Fruit fly (Drosophila melanogaster) whole organism, embryonic: ENCODE results near the gene pkaap.

Experiments used
- Asciz ChIP-seq: fragments of 200-800 bp; sonication (Bioruptor generic); optimal IDR thresholded peaks from 2 replicates; lab custom pipeline; 2017; ENCODE audit warnings: missing biosample characterization, mild to moderate bottlenecking, missing genetic modification characterization, missing genetic modification reagents
- Bteb2 ChIP-seq: fragments of 200-800 bp; sonication (Bioruptor generic); optimal IDR thresholded peaks from 2 replicates; lab custom pipeline; 2016; ENCODE audit warnings: missing biosample characterization, missing genetic modification characterization
- C15 ChIP-seq: fragments of 200-800 bp; sonication (Bioruptor generic); IDR thresholded peaks from 3 replicates; pipeline ENCODE4 v1.3.6; 2022; ENCODE audit warnings: missing biosample characterization, missing genetic modification characterization
- CG10462 ChIP-seq: fragments of 200-800 bp; sonication (Bioruptor generic); optimal IDR thresholded peaks from 2 replicates; lab custom pipeline; 2016; ENCODE audit warnings: missing biosample characterization, missing genetic modification characterization
- CG10959 ChIP-seq: fragments of 200-800 bp; sonication (Bioruptor generic); IDR thresholded peaks from 2 replicates; pipeline ENCODE4 v1.3.6; 2022; ENCODE audit warnings: missing biosample characterization, missing genetic modification characterization
- CG11398 ChIP-seq: fragments of 200-800 bp; sonication (Bioruptor generic); optimal IDR thresholded peaks from 2 replicates; lab custom pipeline; 2016; ENCODE audit warnings: missing biosample characterization, missing genetic modification characterization
- CG13894 ChIP-seq: fragments of 200-800 bp; sonication (Bioruptor generic); optimal IDR thresholded peaks from 3 replicates; lab custom pipeline; 2018; ENCODE audit warnings: missing biosample characterization, mild to moderate bottlenecking, missing genetic modification characterization, moderate library complexity
- CG15011 ChIP-seq: fragments of 200-800 bp; sonication (Bioruptor generic); optimal IDR thresholded peaks from 3 replicates; lab custom pipeline; 2018; ENCODE audit warnings: missing biosample characterization, mild to moderate bottlenecking, missing genetic modification characterization
- CG15601 ChIP-seq: fragments of 200-800 bp; sonication (Bioruptor generic); optimal IDR thresholded peaks from 3 replicates; lab custom pipeline; 2019; ENCODE audit warnings: missing biosample characterization, mild to moderate bottlenecking, missing genetic modification characterization, moderate library complexity
- CG1603 ChIP-seq: fragments of 200-800 bp; sonication (Bioruptor generic); optimal IDR thresholded peaks from 2 replicates; lab custom pipeline; 2019; ENCODE audit warnings: missing biosample characterization, mild to moderate bottlenecking, missing genetic modification characterization, moderate library complexity
- CG18599 ChIP-seq: fragments of 200-800 bp; sonication (Bioruptor generic); optimal IDR thresholded peaks from 3 replicates; lab custom pipeline; 2017; ENCODE audit warnings: missing biosample characterization, missing genetic modification characterization, mild to moderate bottlenecking, moderate library complexity, missing genetic modification reagents
- CG18619 ChIP-seq: fragments of 200-800 bp; sonication (Bioruptor generic); optimal IDR thresholded peaks from 3 replicates; lab custom pipeline; 2017; ENCODE audit warnings: missing biosample characterization, mild to moderate bottlenecking, missing genetic modification characterization
- CG2116 ChIP-seq: fragments of 200-800 bp; sonication (Bioruptor generic); optimal IDR thresholded peaks from 3 replicates; lab custom pipeline; 2018; ENCODE audit warnings: missing biosample characterization, mild to moderate bottlenecking, missing genetic modification characterization
- CG2712 ChIP-seq: fragments of 200-800 bp; optimal IDR thresholded peaks from 3 replicates; lab custom pipeline; 2019; ENCODE audit warnings: missing biosample characterization, mild to moderate bottlenecking, missing genetic modification characterization, moderate library complexity
- CG31365 ChIP-seq: fragments of 200-800 bp; sonication (Bioruptor generic); optimal IDR thresholded peaks from 2 replicates; lab custom pipeline; 2018; ENCODE audit warnings: missing biosample characterization, mild to moderate bottlenecking, missing genetic modification characterization
- CG3407 ChIP-seq: fragments of 200-800 bp; sonication (Bioruptor generic); optimal IDR thresholded peaks from 2 replicates; lab custom pipeline; 2018; ENCODE audit warnings: missing biosample characterization, mild to moderate bottlenecking, missing genetic modification characterization
- CG5180 ChIP-seq: fragments of 200-800 bp; sonication (Bioruptor generic); optimal IDR thresholded peaks from 3 replicates; lab custom pipeline; 2017; ENCODE audit warnings: missing biosample characterization, missing genetic modification characterization, mild to moderate bottlenecking, moderate library complexity, missing genetic modification reagents
- CG6854 ChIP-seq: fragments of 200-800 bp; sonication (Bioruptor generic); optimal IDR thresholded peaks from 3 replicates; lab custom pipeline; 2017; ENCODE audit warnings: missing biosample characterization, mild to moderate bottlenecking, missing genetic modification characterization
- CG9609 ChIP-seq: fragments of 200-800 bp; sonication (Bioruptor generic); optimal IDR thresholded peaks from 3 replicates; lab custom pipeline; 2016; ENCODE audit warnings: missing biosample characterization, missing genetic modification characterization
- Eip74EF ChIP-seq, 2 experiments: fragments of 200-800 bp in 1 of 2; fragments of >200 bp in 1 of 2; sonication (Bioruptor generic) in 1 of 2; optimal IDR thresholded peaks; 2 replicates each; lab custom pipeline; 2017 to 2019; ENCODE audit warnings: missing biosample characterization in 2 of 2, missing genetic modification characterization in 2 of 2, mild to moderate bottlenecking in 1 of 2, moderate library complexity in 1 of 2
- Elba2 ChIP-seq: fragments of 200-800 bp; sonication (Bioruptor generic); optimal IDR thresholded peaks from 3 replicates; lab custom pipeline; 2016; ENCODE audit warnings: missing biosample characterization, missing genetic modification characterization
- Fer1 ChIP-seq: fragments of 200-800 bp; sonication (Bioruptor generic); optimal IDR thresholded peaks from 2 replicates; lab custom pipeline; 2017; ENCODE audit warnings: missing biosample characterization, mild to moderate bottlenecking, missing genetic modification characterization
- Hand ChIP-seq: fragments of 200-800 bp; sonication (Bioruptor generic); optimal IDR thresholded peaks from 2 replicates; lab custom pipeline; 2017; ENCODE audit warnings: mild to moderate bottlenecking, missing biosample characterization, missing genetic modification reagents, missing genetic modification characterization
- Hey ChIP-seq: fragments of 200-800 bp; sonication (Bioruptor generic); optimal IDR thresholded peaks from 3 replicates; lab custom pipeline; 2018; ENCODE audit warnings: missing biosample characterization, mild to moderate bottlenecking, missing genetic modification characterization
- Max ChIP-seq: fragments of 200-800 bp; sonication (Bioruptor generic); optimal IDR thresholded peaks from 2 replicates; lab custom pipeline; 2016; ENCODE audit warnings: missing biosample characterization, mild to moderate bottlenecking, missing genetic modification characterization
- NfI ChIP-seq: fragments of 200-800 bp; sonication (Bioruptor generic); optimal IDR thresholded peaks from 3 replicates; lab custom pipeline; 2018; ENCODE audit warnings: missing biosample characterization, mild to moderate bottlenecking, missing genetic modification characterization, moderate library complexity
- Scr ChIP-seq: fragments of 200-800 bp; sonication (Bioruptor generic); IDR thresholded peaks from 2 replicates; pipeline ENCODE4 v1.3.6; 2022; ENCODE audit warnings: missing biosample characterization, missing genetic modification characterization; ENCODE audit not compliant: partially characterized antibody
- Six4 ChIP-seq: fragments of 200-800 bp; sonication (Bioruptor generic); optimal IDR thresholded peaks from 2 replicates; lab custom pipeline; 2016; ENCODE audit warnings: missing biosample characterization, missing genetic modification characterization
- Sry-β ChIP-seq: fragments of 200-800 bp; sonication (Bioruptor generic); optimal IDR thresholded peaks from 2 replicates; lab custom pipeline; 2018; ENCODE audit warnings: missing biosample characterization, mild to moderate bottlenecking, missing genetic modification characterization, moderate library complexity
- bab2 ChIP-seq: fragments of 200-800 bp; sonication (Bioruptor generic); optimal IDR thresholded peaks from 2 replicates; lab custom pipeline; 2016; ENCODE audit warnings: missing biosample characterization, missing genetic modification characterization
- corto ChIP-seq: fragments of 200-800 bp; sonication (Bioruptor generic); optimal IDR thresholded peaks from 2 replicates; lab custom pipeline; 2016; ENCODE audit warnings: missing biosample characterization, mild to moderate bottlenecking, missing genetic modification characterization, moderate library complexity
- esg ChIP-seq: fragments of 200-800 bp; sonication (Bioruptor generic); conservative IDR thresholded peaks from 2 replicates; pipeline ENCODE4 v1.3.6; 2022; ENCODE audit warnings: missing biosample characterization, missing genetic modification characterization
- ewg ChIP-seq: fragments of 200-800 bp; sonication (Bioruptor generic); optimal IDR thresholded peaks from 3 replicates; lab custom pipeline; 2017; ENCODE audit warnings: mild to moderate bottlenecking, missing biosample characterization, missing genetic modification reagents, missing genetic modification characterization
- ftz-f1 ChIP-seq: fragments of 200-800 bp; sonication (Bioruptor generic); optimal IDR thresholded peaks from 2 replicates; lab custom pipeline; 2016; ENCODE audit warnings: missing biosample characterization, missing genetic modification characterization
- grn ChIP-seq: fragments of 200-800 bp; sonication (Bioruptor generic); optimal IDR thresholded peaks from 3 replicates; lab custom pipeline; 2017; ENCODE audit warnings: missing biosample characterization, missing genetic modification characterization
- gro ChIP-seq: fragments of 200-800 bp; sonication (Bioruptor generic); optimal IDR thresholded peaks from 2 replicates; lab custom pipeline; 2016; ENCODE audit warnings: missing biosample characterization, missing genetic modification characterization
- ind ChIP-seq: fragments of 200-800 bp; sonication (Bioruptor generic); optimal IDR thresholded peaks from 3 replicates; lab custom pipeline; 2016; ENCODE audit warnings: missing biosample characterization, missing genetic modification characterization
- insv ChIP-seq, 2 experiments: fragments of 200-800 bp; sonication (Bioruptor generic); optimal IDR thresholded peaks; 3 replicates each; lab custom pipeline; 2016 to 2018; ENCODE audit warnings: missing biosample characterization in 2 of 2, missing genetic modification characterization in 2 of 2
- nau ChIP-seq: fragments of 200-800 bp; sonication (Bioruptor generic); optimal IDR thresholded peaks from 3 replicates; lab custom pipeline; 2017; ENCODE audit warnings: missing biosample characterization, mild to moderate bottlenecking, missing genetic modification characterization, missing genetic modification reagents
- oc ChIP-seq: fragments of 200-800 bp; sonication (Bioruptor generic); optimal IDR thresholded peaks from 2 replicates; lab custom pipeline; 2018; ENCODE audit warnings: missing biosample characterization, mild to moderate bottlenecking, missing genetic modification characterization, moderate library complexity
- sc ChIP-seq, 3 experiments: fragments of >200 bp in 2 of 3; fragments of 200-800 bp in 1 of 3; sonication (Bioruptor generic) in 1 of 3; optimal IDR thresholded peaks; 2 replicates in 2 of 3; 3 replicates in 1 of 3; lab custom pipeline; 2017; ENCODE audit warnings: mild to moderate bottlenecking in 1 of 3, missing biosample characterization in 1 of 3, missing genetic modification characterization in 1 of 3, missing genetic modification reagents in 1 of 3
- sens ChIP-seq: fragments of 200-800 bp; sonication (Bioruptor generic); peaks from one replicate; lab custom pipeline; 2016; ENCODE audit warnings: missing biosample characterization, missing genetic modification characterization
- sqz ChIP-seq: fragments of 200-800 bp; sonication (Bioruptor generic); optimal IDR thresholded peaks from 3 replicates; lab custom pipeline; 2018; ENCODE audit warnings: missing biosample characterization, mild to moderate bottlenecking, missing genetic modification characterization
- ssp ChIP-seq: fragments of 200-800 bp; sonication (Bioruptor generic); IDR thresholded peaks from 2 replicates; pipeline ENCODE4 v1.3.6; 2022; ENCODE audit warnings: missing biosample characterization, missing genetic modification characterization
- tll ChIP-seq, 2 experiments: fragments of 200-800 bp in 1 of 2; fragments of >200 bp in 1 of 2; sonication (Bioruptor generic) in 1 of 2; optimal IDR thresholded peaks; 2 replicates each; lab custom pipeline; 2017 to 2019; ENCODE audit warnings: missing biosample characterization in 2 of 2, missing genetic modification characterization in 2 of 2, mild to moderate bottlenecking in 1 of 2, moderate library complexity in 1 of 2
- vnd ChIP-seq: fragments of 200-800 bp; sonication (Bioruptor generic); IDR thresholded peaks from 3 replicates; pipeline ENCODE4 v1.3.6; 2022; ENCODE audit warnings: missing biosample characterization, missing genetic modification characterization; ENCODE audit not compliant: partially characterized antibody

Gene pkaap

dm6 chr2L:16269232-16270134 lies 18.6 kb upstream of the pkaap start (continued):
- peak; percentile 44 for TF ChIP-seq CG11398
- TF ChIP-seq CG10462 (GFP tag; lab: Kevin White, UChicago) = no peak
- peak; percentile 92 for TF ChIP-seq Asciz (GFP tag; lab: Kevin White, UChicago)
- TF ChIP-seq CG5180 = peak; percentile 98
- TF ChIP-seq CG10959 = no peak
- TF ChIP-seq grn = peak; percentile 38
- peak; percentile 69 for TF ChIP-seq Elba2 (GFP tag; lab: Kevin White, UChicago)
- TF ChIP-seq sc (optimal IDR thresholded peaks at IDR 0.05; lab: Kevin White, UChicago) = no peak
- peak; percentile 42 for TF ChIP-seq sc (GFP tag; optimal IDR thresholded peaks at IDR 0.05; lab: Kevin White, UChicago)
- TF ChIP-seq CG2712 (tag; lab: Kevin White, UChicago) = peak; percentile 53
- TF ChIP-seq tll (GFP tag; optimal IDR thresholded peaks at IDR 0.05; lab: Kevin White, UChicago) = peak in 1 of 2 experiments; percentile 71
- TF ChIP-seq Scr (GFP tag; lab: Robert Waterston, UW) = no peak
- TF ChIP-seq Six4 (GFP tag; lab: Kevin White, UChicago) = peak; percentile 21
- peak; percentile 96 for TF ChIP-seq CG6854
- TF ChIP-seq CG18599 (GFP tag; lab: Kevin White, UChicago) = peak; percentile 90
- peak; percentile 49 for TF ChIP-seq corto (GFP tag; lab: Kevin White, UChicago)
- TF ChIP-seq ewg (GFP tag; lab: Kevin White, UChicago) = peak; percentile 12
- peak; percentile 45 for TF ChIP-seq ftz-f1 (GFP tag; lab: Kevin White, UChicago)
- TF ChIP-seq CG1603 (tag; lab: Kevin White, UChicago) = peak; percentile 48
- peak; percentile 93 for TF ChIP-seq Hand
- TF ChIP-seq ind (GFP tag; lab: Kevin White, UChicago) = no peak
- peak; percentile 91 for TF ChIP-seq Max (GFP tag; lab: Kevin White, UChicago)
- TF ChIP-seq CG2116 (GFP tag; lab: Kevin White, UChicago) = peak; percentile 71
- peak; percentile 86 for TF ChIP-seq NfI (GFP tag; lab: Kevin White, UChicago)
- peak; percentile 69 for TF ChIP-seq CG3407 (GFP tag; lab: Kevin White, UChicago)
- peak; percentile 71 for TF ChIP-seq CG13894
- peak; percentile 77 for TF ChIP-seq CG15601
- peak; percentile 93 for TF ChIP-seq nau (GFP tag; lab: Kevin White, UChicago)
- TF ChIP-seq Eip74EF (GFP tag; optimal IDR thresholded peaks at IDR 0.05; lab: Kevin White, UChicago) = peak in 1 of 2 experiments; percentile 79
- peak; percentile 52 for TF ChIP-seq Sry-β (GFP tag; lab: Kevin White, UChicago)
- peak; percentile 54 for TF ChIP-seq oc (tag; lab: Kevin White, UChicago)
- peak; percentile 28 for TF ChIP-seq Bteb2 (GFP tag; lab: Kevin White, UChicago)
- TF ChIP-seq Fer1 = peak; percentile 97
- peak; percentile 72 for TF ChIP-seq gro
- TF ChIP-seq CG9609 = no peak
- TF ChIP-seq esg = no peak
- peak; percentile 88 for TF ChIP-seq CG31365
- peak; percentile 83 for TF ChIP-seq Hey
- peak; percentile 74 for TF ChIP-seq CG15011 (GFP tag; lab: Kevin White, UChicago)
- TF ChIP-seq CG18619 (GFP tag; lab: Kevin White, UChicago) = peak; percentile 39
- no peak for TF ChIP-seq ssp (GFP tag; lab: Robert Waterston, UW)
- TF ChIP-seq sqz (GFP tag; lab: Kevin White, UChicago) = peak; percentile 92
- no peak for TF ChIP-seq bab2 (GFP tag; lab: Kevin White, UChicago)
- no peak for TF ChIP-seq vnd
- TF ChIP-seq insv (GFP tag; optimal IDR thresholded peaks at IDR 0.05; lab: Kevin White, UChicago) = peak; percentile 99 to 100
- no peak for TF ChIP-seq C15 (GFP tag; lab: Robert Waterston, UW)
- TF ChIP-seq sens = peak; percentile 84
